Worm (Caenorhabditis elegans): ENCODE data around the gene K07H8.11.

- TF ChIP-seq him-1 (tag; optimal IDR thresholded peaks at IDR 0.05) (no peak), dao-5 (tag; optimal IDR thresholded peaks at IDR 0.05) (no peak)
Observed at ce11 chrIV:8299636-8300035, 24.5 kb upstream of the K07H8.11 start, which contains the start of gene F35H10.6.

Measured in whole organism, L4/young adult.